Worm (Caenorhabditis elegans): ENCODE measurements around the gene cutl-18.
"Not testable (repeated sequence)": the region's sequence is repeated elsewhere in the genome, so short reads cannot be mapped to it uniquely, and the experiment has no call there.

Gene cutl-18

ce11 chrV:11299406-11299805, 17.3 kb downstream of the cutl-18 start:
- TF ChIP-seq klf-2 (GFP tag; conservative IDR thresholded peaks at IDR 0.05) = no peak
- no peak for TF ChIP-seq ztf-23 (GFP tag; IDR thresholded peaks at IDR 0.05)
- TF ChIP-seq med-1 (GFP tag; optimal IDR thresholded peaks at IDR 0.05; ENCODE audit: insufficient read depth) = no peak
- no peak for TF ChIP-seq T22C8.4 (GFP tag; IDR thresholded peaks at IDR 0.05)
- no peak for TF ChIP-seq ref-1 (GFP tag; conservative IDR thresholded peaks at IDR 0.05)
- no peak for TF ChIP-seq ztf-29 (GFP tag; IDR thresholded peaks at IDR 0.05)
- TF ChIP-seq cog-1 (tag; optimal IDR thresholded peaks at IDR 0.05) = no peak
- no peak for TF ChIP-seq flt-1 (GFP tag; IDR thresholded peaks at IDR 0.05)
- no peak for TF ChIP-seq tab-1 (GFP tag; IDR thresholded peaks at IDR 0.05)

ce11 chrV:11298632-11299031, 18.1 kb downstream of the cutl-18 start, which contains the start of gene T03F7.5:
Gene T03F7.5, minus strand, starts transcription at chrV:11298732.
- TF ChIP-seq ztf-23 (GFP tag; IDR thresholded peaks at IDR 0.05) (no peak), tab-1 (GFP tag; IDR thresholded peaks at IDR 0.05) (no peak), med-1 (GFP tag; optimal IDR thresholded peaks at IDR 0.05; ENCODE audit: insufficient read depth) (no peak), ref-1 (GFP tag; conservative IDR thresholded peaks at IDR 0.05) (no peak)

DNA sequence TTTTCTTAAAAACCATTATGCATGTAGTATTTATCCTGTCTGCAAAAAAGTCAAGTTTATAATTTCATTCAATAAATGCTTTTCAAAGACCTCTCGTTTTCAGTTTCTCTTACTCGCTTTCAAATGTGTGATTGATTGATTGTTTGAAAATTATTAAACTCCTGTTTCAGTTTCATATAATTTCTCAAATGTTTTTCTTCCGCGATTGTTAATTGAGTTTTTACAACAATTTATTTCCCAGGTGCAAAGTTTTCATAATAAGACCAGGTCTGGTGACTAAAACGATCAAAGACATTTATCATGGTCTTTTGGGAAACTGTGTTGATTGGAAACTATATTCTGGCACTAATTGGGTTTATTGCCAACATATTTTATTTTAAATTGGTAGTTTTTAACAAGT, 22.3 kb downstream of the cutl-18 start, which contains the start of gene T03F7.6:
Gene T03F7.6, plus strand, starts transcription at position 301 of the 400 bp plus-strand sequence.
- TF ChIP-seq klf-2 (GFP tag; conservative IDR thresholded peaks at IDR 0.05) (no peak), ztf-29 (GFP tag; IDR thresholded peaks at IDR 0.05) (no peak), ztf-23 (GFP tag; IDR thresholded peaks at IDR 0.05) (no peak), ref-1 (GFP tag; conservative IDR thresholded peaks at IDR 0.05) (no peak), med-1 (GFP tag; optimal IDR thresholded peaks at IDR 0.05; ENCODE audit: insufficient read depth) (no peak), cog-1 (tag; optimal IDR thresholded peaks at IDR 0.05) (no peak), T22C8.4 (GFP tag; IDR thresholded peaks at IDR 0.05) (no peak)

DNA sequence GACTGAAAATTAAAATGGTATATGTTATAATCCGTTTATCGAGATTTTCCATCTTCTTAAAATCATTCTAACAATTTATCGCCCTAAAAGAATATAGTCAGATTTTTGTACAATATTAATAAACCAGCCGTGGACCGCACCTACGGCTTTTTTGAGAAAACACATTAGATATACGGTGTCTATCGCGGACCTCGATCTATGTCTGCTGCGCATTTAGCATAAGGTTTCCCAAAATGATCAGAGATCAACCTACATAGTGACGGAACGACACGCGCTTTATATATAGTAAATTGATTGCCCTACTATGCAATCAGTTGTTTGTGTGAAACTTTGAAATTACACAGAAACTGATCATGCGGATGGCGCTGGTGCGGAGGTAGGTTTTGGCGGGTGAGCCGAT, 24.0 kb downstream of the cutl-18 start:
- TF ChIP-seq klf-2 (GFP tag; conservative IDR thresholded peaks at IDR 0.05) (no peak), ztf-23 (GFP tag; IDR thresholded peaks at IDR 0.05) (no peak), med-1 (GFP tag; optimal IDR thresholded peaks at IDR 0.05; ENCODE audit: insufficient read depth) (no peak), ztf-29 (GFP tag; IDR thresholded peaks at IDR 0.05) (no peak), ref-1 (GFP tag; conservative IDR thresholded peaks at IDR 0.05) (no peak), tab-1 (GFP tag; IDR thresholded peaks at IDR 0.05) (no peak), cog-1 (tag; optimal IDR thresholded peaks at IDR 0.05) (no peak), flt-1 (GFP tag; IDR thresholded peaks at IDR 0.05) (no peak), T22C8.4 (GFP tag; IDR thresholded peaks at IDR 0.05) (no peak)

DNA sequence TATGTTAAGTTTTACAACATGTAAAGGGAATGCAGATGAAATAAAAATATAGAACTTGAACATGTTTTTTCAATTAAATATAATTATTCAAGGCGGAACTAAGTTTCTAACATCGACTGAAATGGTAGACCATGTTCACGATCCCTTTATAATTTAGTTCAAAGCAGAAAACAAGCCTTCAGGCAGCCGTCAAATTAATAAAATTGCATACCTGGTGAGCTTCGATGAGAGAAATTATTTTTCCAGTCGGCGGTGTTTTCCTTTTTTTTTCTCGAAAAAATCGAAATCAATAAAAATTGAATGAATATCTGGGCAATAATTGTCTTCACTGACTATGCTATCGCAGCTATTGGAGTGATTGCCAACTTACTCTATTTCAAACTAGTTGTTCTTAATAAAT, 25.8 kb downstream of the cutl-18 start, which contains the start of gene C03E10.1:
Gene C03E10.1, plus strand, starts transcription at position 301 of the 400 bp plus-strand sequence.
- TF ChIP-seq klf-2 (GFP tag; conservative IDR thresholded peaks at IDR 0.05) (no peak), ztf-23 (GFP tag; IDR thresholded peaks at IDR 0.05) (no peak), ref-1 (GFP tag; conservative IDR thresholded peaks at IDR 0.05) (no peak), med-1 (GFP tag; optimal IDR thresholded peaks at IDR 0.05; ENCODE audit: insufficient read depth) (no peak)

ce11 chrV:11286114-11286513, 30.6 kb downstream of the cutl-18 start, which contains the start of gene C03E10.3:
Gene C03E10.3, plus strand, starts transcription at chrV:11286414.
- TF ChIP-seq T22C8.4 (GFP tag; IDR thresholded peaks at IDR 0.05); med-1 (GFP tag; optimal IDR thresholded peaks at IDR 0.05; ENCODE audit: insufficient read depth); ref-1 (GFP tag; conservative IDR thresholded peaks at IDR 0.05): not testable (repeated sequence)

- TF ChIP-seq klf-2 (GFP tag; conservative IDR thresholded peaks at IDR 0.05) = no peak
- no peak for TF ChIP-seq med-1 (GFP tag; optimal IDR thresholded peaks at IDR 0.05; ENCODE audit: insufficient read depth)
- no peak for TF ChIP-seq T22C8.4 (GFP tag; IDR thresholded peaks at IDR 0.05)
- no peak for TF ChIP-seq tab-1 (GFP tag; IDR thresholded peaks at IDR 0.05)
- TF ChIP-seq ztf-23 (GFP tag; IDR thresholded peaks at IDR 0.05) = no peak
- TF ChIP-seq flt-1 (GFP tag; IDR thresholded peaks at IDR 0.05) = no peak
- no peak for TF ChIP-seq ztf-29 (GFP tag; IDR thresholded peaks at IDR 0.05)
Observed at ce11 chrV:11282272-11282671, 34.4 kb downstream of the cutl-18 start, which contains the start of gene gly-20. Gene gly-20, plus strand, starts transcription at chrV:11282572.

DNA sequence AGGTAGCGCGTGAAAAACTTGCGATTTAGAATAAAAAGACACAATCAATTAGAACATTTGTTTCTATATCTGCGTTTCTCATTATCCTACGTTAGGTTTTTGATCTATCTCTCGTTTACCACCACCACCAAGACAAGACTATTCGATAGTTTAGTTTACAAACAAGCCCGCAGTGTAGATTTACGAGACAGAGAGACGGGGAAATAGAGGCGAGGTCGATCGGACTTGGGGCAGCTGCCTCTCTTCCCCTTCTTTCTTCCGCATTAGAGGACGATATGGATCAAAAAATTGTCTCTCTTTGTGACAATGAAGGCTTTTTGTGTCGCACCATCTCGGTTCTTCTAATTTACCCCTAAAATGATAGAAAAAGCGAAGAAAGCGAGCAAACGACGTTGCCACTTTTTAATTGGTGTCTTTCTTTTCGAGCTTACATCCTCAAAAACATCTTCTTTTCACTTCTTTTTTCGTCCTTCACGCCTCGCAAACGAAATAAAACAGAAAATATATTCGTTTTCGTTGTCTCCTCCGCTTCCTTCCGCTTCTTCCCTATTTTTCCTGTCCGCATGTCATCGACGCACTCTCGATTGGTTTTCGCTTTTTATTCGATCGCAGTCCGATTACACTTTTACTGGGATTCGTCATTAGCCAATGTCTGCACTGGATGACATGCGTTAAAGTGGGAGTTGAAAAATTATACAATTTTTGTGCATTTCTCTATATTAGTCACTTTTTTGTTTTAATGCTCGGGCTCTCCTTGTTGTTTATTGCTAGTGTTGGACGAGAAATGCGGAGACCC, 35.1 kb downstream of the cutl-18 start:
- TF ChIP-seq ref-1 (GFP tag; conservative IDR thresholded peaks at IDR 0.05) (no peak), ztf-23 (GFP tag; IDR thresholded peaks at IDR 0.05) (no peak), T22C8.4 (GFP tag; IDR thresholded peaks at IDR 0.05) (no peak), ztf-29 (GFP tag; IDR thresholded peaks at IDR 0.05) (0 out of 2 replicates have a peak, but pooled peaks have one; percentile 11), med-1 (GFP tag; optimal IDR thresholded peaks at IDR 0.05; ENCODE audit: insufficient read depth) (no peak), cog-1 (tag; optimal IDR thresholded peaks at IDR 0.05) (peak; percentile 55)

ce11 chrV:11279564-11279963, 37.1 kb downstream of the cutl-18 start:
- TF ChIP-seq med-1 (GFP tag; optimal IDR thresholded peaks at IDR 0.05; ENCODE audit: insufficient read depth) (no peak), tab-1 (GFP tag; IDR thresholded peaks at IDR 0.05) (no peak), ref-1 (GFP tag; conservative IDR thresholded peaks at IDR 0.05) (no peak), ztf-29 (GFP tag; IDR thresholded peaks at IDR 0.05) (no peak), ztf-23 (GFP tag; IDR thresholded peaks at IDR 0.05) (no peak), T22C8.4 (GFP tag; IDR thresholded peaks at IDR 0.05) (peak; percentile 62), cog-1 (tag; optimal IDR thresholded peaks at IDR 0.05) (no peak)

- TF ChIP-seq med-1 (GFP tag; optimal IDR thresholded peaks at IDR 0.05; ENCODE audit: insufficient read depth) (no peak), ztf-23 (GFP tag; IDR thresholded peaks at IDR 0.05) (no peak), tab-1 (GFP tag; IDR thresholded peaks at IDR 0.05) (no peak), klf-2 (GFP tag; conservative IDR thresholded peaks at IDR 0.05) (no peak), cog-1 (tag; optimal IDR thresholded peaks at IDR 0.05) (no peak), flt-1 (GFP tag; IDR thresholded peaks at IDR 0.05) (no peak), T22C8.4 (GFP tag; IDR thresholded peaks at IDR 0.05) (no peak), ztf-29 (GFP tag; IDR thresholded peaks at IDR 0.05) (no peak), ref-1 (GFP tag; conservative IDR thresholded peaks at IDR 0.05) (no peak)
Observed at ce11 chrV:11272848-11273247, 43.9 kb downstream of the cutl-18 start, which contains the start of gene clec-223. Gene clec-223, plus strand, starts transcription at chrV:11273148.

Measured in whole organism, midembryonic.